Worm (Caenorhabditis elegans): Measurements from ENCODE around the gene srw-4.

- no peak for TF ChIP-seq ceh-82 (tag; optimal IDR thresholded peaks at IDR 0.05)
- TF ChIP-seq nhr-23 (tag; optimal IDR thresholded peaks at IDR 0.05) = no peak
- TF ChIP-seq lsy-2 (tag; optimal IDR thresholded peaks at IDR 0.05) = no peak
- no peak for TF ChIP-seq elt-3 (tag; optimal IDR thresholded peaks at IDR 0.05)
Measured at ce11 chrV:2929753-2930152, 41.2 kb upstream of the srw-4 start, which contains the start of gene C31B8.16.
